Fruit fly (Drosophila melanogaster): Measurements from ENCODE around the gene Klc.

Klc gene

dm6 chr3L:12772740-12773686 lies 23.2 kb upstream of the Klc start, which contains the start of gene Hip1 (continued):
- TF ChIP-seq Fer3 (tag; optimal IDR thresholded peaks at IDR 0.05): no peak
- peak; percentile 93 for TF ChIP-seq kay (GFP tag; optimal IDR thresholded peaks at IDR 0.05)
- no peak for TF ChIP-seq Rfx (GFP tag; IDR thresholded peaks at IDR 0.05)
- TF ChIP-seq vfl (GFP tag; optimal IDR thresholded peaks at IDR 0.05): no peak
- no peak for TF ChIP-seq lmd (GFP tag; IDR thresholded peaks at IDR 0.05)
- no peak for TF ChIP-seq trem (tag; optimal IDR thresholded peaks at IDR 0.05)
- TF ChIP-seq hkb (optimal IDR thresholded peaks at IDR 0.05): no peak
- peak; percentile 46; the same call in 1 of the 2 replicates for TF ChIP-seq hkb (GFP tag; IDR thresholded peaks at IDR 0.05)
- TF ChIP-seq CG6791 (GFP tag; IDR thresholded peaks at IDR 0.05; ENCODE audit: partially characterized antibody): peak; percentile 89
- TF ChIP-seq CG1792 (GFP tag; optimal IDR thresholded peaks at IDR 0.05): no peak
- peak; percentile 43 for TF ChIP-seq CG12299 (tag; optimal IDR thresholded peaks at IDR 0.05)
- TF ChIP-seq Abd-B (GFP tag; optimal IDR thresholded peaks at IDR 0.05): no peak
- peak; percentile 88 for TF ChIP-seq Dll (GFP tag; IDR thresholded peaks at IDR 0.05; ENCODE audit: partially characterized antibody)
- peak; percentile 13 for TF ChIP-seq Sin3A (optimal IDR thresholded peaks at IDR 0.05)
- TF ChIP-seq pzg (GFP tag; optimal IDR thresholded peaks at IDR 0.05): peak; percentile 70
- TF ChIP-seq amos (GFP tag; IDR thresholded peaks at IDR 0.05; ENCODE audit: partially characterized antibody): peak; percentile 94; the same call in 1 of the 2 replicates

dm6 chr3L:12754769-12755189 lies 4.9 kb upstream of the Klc start, which contains the start of the genes CG10973 and Vps13D:
Gene CG10973, minus strand, starts transcription at chr3L:12754774.
Gene Vps13D, plus strand, starts transcription at chr3L:12755049.
- TF ChIP-seq dm (GFP tag; optimal IDR thresholded peaks at IDR 0.05): no peak
- TF ChIP-seq dpn (GFP tag; optimal IDR thresholded peaks at IDR 0.05): peak in 1 of 2 experiments; percentile 26
- peak; percentile 61 for TF ChIP-seq CG13775 (GFP tag; optimal IDR thresholded peaks at IDR 0.05)
- no peak for TF ChIP-seq wor (GFP tag; IDR thresholded peaks at IDR 0.05)
- TF ChIP-seq CG17328 (GFP tag; IDR thresholded peaks at IDR 0.05): peak; percentile 51; the same call in 1 of the 2 replicates
- TF ChIP-seq Ets97D (GFP tag; optimal IDR thresholded peaks at IDR 0.05): peak; percentile 64
- no peak; the same call in 1 of the 2 replicates for TF ChIP-seq CG3847 (GFP tag; IDR thresholded peaks at IDR 0.05)
- TF ChIP-seq CG8944 (GFP tag; optimal IDR thresholded peaks at IDR 0.05): no peak
- no peak for TF ChIP-seq phol (tag; optimal IDR thresholded peaks at IDR 0.05)
- no peak for TF ChIP-seq Usf (GFP tag; optimal IDR thresholded peaks at IDR 0.05)
- TF ChIP-seq sc (optimal IDR thresholded peaks at IDR 0.05): no peak
- TF ChIP-seq sc (GFP tag; optimal IDR thresholded peaks at IDR 0.05): peak; percentile 54
- TF ChIP-seq CG2202 (tag; optimal IDR thresholded peaks at IDR 0.05): no peak
- no peak for TF ChIP-seq zen (tag; optimal IDR thresholded peaks at IDR 0.05)
- TF ChIP-seq dan (GFP tag; IDR thresholded peaks at IDR 0.05): no peak
- TF ChIP-seq tup (GFP tag; optimal IDR thresholded peaks at IDR 0.05): no peak
- no peak for TF ChIP-seq Lim3 (GFP tag; IDR thresholded peaks at IDR 0.05)
- TF ChIP-seq Drgx (GFP tag; IDR thresholded peaks at IDR 0.05): no peak
- TF ChIP-seq Bteb2 (GFP tag; optimal IDR thresholded peaks at IDR 0.05): peak; percentile 27
- TF ChIP-seq CG9797 (GFP tag; optimal IDR thresholded peaks at IDR 0.05): peak; percentile 14
- peak; percentile 44 for TF ChIP-seq CTCF (GFP tag; optimal IDR thresholded peaks at IDR 0.05)
- TF ChIP-seq shn (GFP tag; optimal IDR thresholded peaks at IDR 0.05): no peak
- no peak for TF ChIP-seq crc (GFP tag; optimal IDR thresholded peaks at IDR 0.05)
- no peak for TF ChIP-seq Atf3 (GFP tag; optimal IDR thresholded peaks at IDR 0.05)
- TF ChIP-seq nau (GFP tag; optimal IDR thresholded peaks at IDR 0.05): no peak
- peak; percentile 47 for TF ChIP-seq mam (GFP tag; optimal IDR thresholded peaks at IDR 0.05)
- TF ChIP-seq nom (GFP tag; optimal IDR thresholded peaks at IDR 0.05): no peak
- TF ChIP-seq HLH54F (GFP tag; optimal IDR thresholded peaks at IDR 0.05): peak; percentile 25
- TF ChIP-seq CHES-1-like (GFP tag; optimal IDR thresholded peaks at IDR 0.05): peak; percentile 33
- no peak for TF ChIP-seq croc (GFP tag; conservative IDR thresholded peaks at IDR 0.05)
- TF ChIP-seq lmd (GFP tag; IDR thresholded peaks at IDR 0.05): no peak
- no peak for TF ChIP-seq Blimp-1 (GFP tag; optimal IDR thresholded peaks at IDR 0.05)
- peak; percentile 41 for TF ChIP-seq bab2 (GFP tag; optimal IDR thresholded peaks at IDR 0.05)
- TF ChIP-seq CoRest (tag; optimal IDR thresholded peaks at IDR 0.05): no peak
- peak; percentile 73 for TF ChIP-seq CG12299 (tag; optimal IDR thresholded peaks at IDR 0.05)
- TF ChIP-seq ssp (GFP tag; IDR thresholded peaks at IDR 0.05): 0 out of 2 replicates have a peak, but pooled peaks have one; percentile 25
